Worm (Caenorhabditis elegans) whole organism, L2 larva: ENCODE measurements around the gene srx-34.

Experiments used
- R02D3.7 ChIP-seq: fragments of 150-350 bp; optimal IDR thresholded peaks from 2 replicates; lab custom pipeline; 2014; ENCODE audit warnings: missing biosample characterization, missing genetic modification characterization
- Y55F3AM.14 ChIP-seq: fragments of 200-800 bp; sonication (Bioruptor generic); optimal IDR thresholded peaks from 2 replicates; lab custom pipeline; 2018; ENCODE audit warnings: mild to moderate bottlenecking, missing genetic modification characterization, missing compliant biosample characterization
- ZK546.5 ChIP-seq: sonication (generic microtip); optimal IDR thresholded peaks from 2 replicates; lab custom pipeline; 2017; ENCODE audit warnings: missing biosample characterization, missing genetic modification characterization
- ama-1 ChIP-seq: fragments of 150-350 bp; optimal IDR thresholded peaks from 2 replicates; lab custom pipeline; 2018; ENCODE audit warnings: inconsistent platforms
- ceh-16 ChIP-seq: fragments of 150-350 bp; optimal IDR thresholded peaks from 2 replicates; lab custom pipeline; 2014; ENCODE audit warnings: missing biosample characterization, missing genetic modification characterization
- ceh-82 ChIP-seq: fragments of 150-350 bp; optimal IDR thresholded peaks from 2 replicates; lab custom pipeline; 2014; ENCODE audit warnings: missing biosample characterization, missing genetic modification characterization
- mab-5 ChIP-seq: fragments of 150-350 bp; optimal IDR thresholded peaks from 2 replicates; lab custom pipeline; 2014; ENCODE audit warnings: missing biosample characterization, missing genetic modification characterization
- nhr-12 ChIP-seq: fragments of 150-350 bp; optimal IDR thresholded peaks from 2 replicates; lab custom pipeline; 2014; ENCODE audit warnings: missing biosample characterization, missing genetic modification characterization
- nhr-237 ChIP-seq: fragments of 150-350 bp; optimal IDR thresholded peaks from 2 replicates; lab custom pipeline; 2014; ENCODE audit warnings: missing biosample characterization, missing genetic modification characterization
- sem-4 ChIP-seq: fragments of 150-350 bp; optimal IDR thresholded peaks from 2 replicates; lab custom pipeline; 2014; ENCODE audit warnings: missing biosample characterization, missing genetic modification reagents, missing genetic modification characterization
- skn-1 ChIP-seq: sonication (generic microtip); optimal IDR thresholded peaks from 2 replicates; lab custom pipeline; 2017; ENCODE audit warnings: missing biosample characterization, missing genetic modification characterization
- zag-1 ChIP-seq: fragments of 150-350 bp; optimal IDR thresholded peaks from 2 replicates; lab custom pipeline; 2014; ENCODE audit warnings: missing biosample characterization, missing genetic modification characterization

ce11 chrV:7132248-7132647 lies 12.2 kb upstream of the srx-34 start, which contains the start of gene sre-10:
- TF ChIP-seq R02D3.7 (tag; lab: Kevin White, UChicago) (no peak), ceh-16 (no peak), mab-5 (no peak), nhr-237 (no peak), zag-1 (no peak), ZK546.5 (tag; lab: Kevin White, UChicago) (no peak), skn-1 (tag; lab: Kevin White, UChicago) (no peak), nhr-12 (tag; lab: Kevin White, UChicago) (no peak), ceh-82 (tag; lab: Kevin White, UChicago) (no peak), ama-1 (no peak), sem-4 (no peak), Y55F3AM.14 (no peak)
